Fruit fly (Drosophila melanogaster) whole organism, embryonic: ENCODE data around the gene CG14410.
A peak's percentile ranks its signal among the peaks of the same experiment; 100 is the strongest.

ENCODE experiments used
- Atf3 ChIP-seq: fragments of 200-800 bp; sonication (Bioruptor generic); optimal IDR thresholded peaks from 3 replicates; lab custom pipeline; 2016; ENCODE audit warnings: missing biosample characterization, missing genetic modification characterization
- CG10565 ChIP-seq: fragments of 200-800 bp; sonication (Bioruptor generic); optimal IDR thresholded peaks from 3 replicates; lab custom pipeline; 2016; ENCODE audit warnings: missing biosample characterization, mild to moderate bottlenecking, missing genetic modification characterization
- CG11247 ChIP-seq: fragments of 200-800 bp; sonication (Bioruptor generic); IDR thresholded peaks from 2 replicates; pipeline ENCODE4 v1.3.6; 2022; ENCODE audit warnings: missing biosample characterization, missing genetic modification characterization
- CG11504 ChIP-seq: fragments of 200-800 bp; sonication (Bioruptor generic); optimal IDR thresholded peaks from 3 replicates; lab custom pipeline; 2019; ENCODE audit warnings: missing biosample characterization, mild to moderate bottlenecking, missing genetic modification characterization, moderate library complexity
- CG12299 ChIP-seq: fragments of 200-800 bp; sonication (Bioruptor generic); optimal IDR thresholded peaks from 2 replicates; lab custom pipeline; 2018; ENCODE audit warnings: missing biosample characterization, mild to moderate bottlenecking, missing genetic modification characterization
- CG13624 ChIP-seq: fragments of 200-800 bp; sonication (Bioruptor generic); optimal IDR thresholded peaks from 2 replicates; lab custom pipeline; 2016; ENCODE audit warnings: missing biosample characterization, missing genetic modification characterization
- CG13775 ChIP-seq: fragments of 200-800 bp; sonication (Bioruptor generic); optimal IDR thresholded peaks from 3 replicates; lab custom pipeline; 2017; ENCODE audit warnings: missing biosample characterization, mild to moderate bottlenecking, missing genetic modification characterization
- CG14441 ChIP-seq: fragments of 200-800 bp; sonication (Bioruptor generic); IDR thresholded peaks from 2 replicates; pipeline ENCODE4 v1.3.6; 2022; ENCODE audit warnings: missing biosample characterization, missing genetic modification characterization
- CG15514 ChIP-seq: fragments of 200-800 bp; sonication (Bioruptor generic); optimal IDR thresholded peaks from 3 replicates; lab custom pipeline; 2017; ENCODE audit warnings: missing biosample characterization, missing genetic modification characterization, mild to moderate bottlenecking, moderate library complexity, missing genetic modification reagents
- CG3847 ChIP-seq: fragments of 200-800 bp; sonication (Bioruptor generic); IDR thresholded peaks from 2 replicates; pipeline ENCODE4 v1.3.6; 2022; ENCODE audit warnings: missing biosample characterization, missing genetic modification characterization
- CG4424 ChIP-seq: fragments of 200-800 bp; sonication (Bioruptor generic); optimal IDR thresholded peaks from 3 replicates; lab custom pipeline; 2016; ENCODE audit warnings: missing biosample characterization, missing genetic modification characterization
- CG4820 ChIP-seq: fragments of 200-800 bp; sonication (Bioruptor generic); optimal IDR thresholded peaks from 3 replicates; lab custom pipeline; 2016; ENCODE audit warnings: missing biosample characterization, missing genetic modification characterization
- CG6175 ChIP-seq: fragments of 200-800 bp; sonication (Bioruptor generic); IDR thresholded peaks from 3 replicates; pipeline ENCODE4 v1.3.6; 2022; ENCODE audit warnings: missing biosample characterization, missing genetic modification characterization
- CG7357 ChIP-seq: fragments of 200-800 bp; sonication (Bioruptor generic); IDR thresholded peaks from 3 replicates; pipeline ENCODE4 v1.3.6; 2022; ENCODE audit warnings: missing biosample characterization, missing genetic modification characterization
- CG8089 ChIP-seq: fragments of 200-800 bp; sonication (Bioruptor generic); optimal IDR thresholded peaks from 3 replicates; lab custom pipeline; 2016; ENCODE audit warnings: missing biosample characterization, missing genetic modification characterization
- CG8359 ChIP-seq: fragments of 200-800 bp; sonication (Bioruptor generic); optimal IDR thresholded peaks from 2 replicates; lab custom pipeline; 2017; ENCODE audit warnings: missing biosample characterization, mild to moderate bottlenecking, missing genetic modification characterization, borderline replicate concordance
- CG9932 ChIP-seq: fragments of 200-800 bp; sonication (Bioruptor generic); IDR thresholded peaks from 2 replicates; pipeline ENCODE4 v1.3.6; 2022; ENCODE audit warnings: missing biosample characterization, missing genetic modification characterization
- ERR ChIP-seq: fragments of 200-800 bp; sonication (Bioruptor generic); optimal IDR thresholded peaks from 2 replicates; lab custom pipeline; 2016; ENCODE audit warnings: missing biosample characterization, missing genetic modification characterization
- Eip74EF ChIP-seq, 2 experiments: fragments of 200-800 bp in 1 of 2; fragments of >200 bp in 1 of 2; sonication (Bioruptor generic) in 1 of 2; optimal IDR thresholded peaks; 2 replicates each; lab custom pipeline; 2017 to 2019; ENCODE audit warnings: missing biosample characterization in 2 of 2, missing genetic modification characterization in 2 of 2, mild to moderate bottlenecking in 1 of 2, moderate library complexity in 1 of 2
- Fer1 ChIP-seq: fragments of 200-800 bp; sonication (Bioruptor generic); optimal IDR thresholded peaks from 2 replicates; lab custom pipeline; 2017; ENCODE audit warnings: missing biosample characterization, mild to moderate bottlenecking, missing genetic modification characterization
- Gsc ChIP-seq: fragments of 200-800 bp; sonication (Bioruptor generic); IDR thresholded peaks from 2 replicates; pipeline ENCODE4 v1.3.6; 2022; ENCODE audit warnings: missing biosample characterization, missing genetic modification characterization
- HLH54F ChIP-seq: fragments of 200-800 bp; sonication (Bioruptor generic); optimal IDR thresholded peaks from 3 replicates; lab custom pipeline; 2016; ENCODE audit warnings: missing biosample characterization, missing genetic modification characterization
- Hr39 ChIP-seq: fragments of >200 bp; optimal IDR thresholded peaks from 2 replicates; lab custom pipeline; 2017
- Kr ChIP-seq: fragments of 200-800 bp; sonication (Bioruptor generic); optimal IDR thresholded peaks from 2 replicates; lab custom pipeline; 2017; ENCODE audit warnings: missing biosample characterization, mild to moderate bottlenecking, missing genetic modification characterization
- NFAT ChIP-seq: fragments of 200-800 bp; sonication (Bioruptor generic); IDR thresholded peaks from 2 replicates; pipeline ENCODE4 v1.3.6; 2022; ENCODE audit warnings: missing biosample characterization, missing genetic modification characterization
- Neu2 ChIP-seq: fragments of 200-800 bp; sonication (Bioruptor generic); optimal IDR thresholded peaks from 3 replicates; lab custom pipeline; 2016; ENCODE audit warnings: missing biosample characterization, missing genetic modification characterization, borderline replicate concordance
- Rfx ChIP-seq: fragments of 200-800 bp; sonication (Bioruptor generic); IDR thresholded peaks from 2 replicates; pipeline ENCODE4 v1.3.6; 2022; ENCODE audit warnings: missing biosample characterization, missing genetic modification characterization
- Side ChIP-seq: fragments of 200-800 bp; sonication (Bioruptor generic); optimal IDR thresholded peaks from 2 replicates; lab custom pipeline; 2016; ENCODE audit warnings: missing biosample characterization, missing genetic modification characterization
- Sox100B ChIP-seq: fragments of 200-800 bp; sonication (Bioruptor generic); optimal IDR thresholded peaks from 3 replicates; lab custom pipeline; 2018; ENCODE audit warnings: missing biosample characterization, mild to moderate bottlenecking, missing genetic modification characterization
- Sry-δ ChIP-seq: fragments of 200-800 bp; sonication (Bioruptor generic); optimal IDR thresholded peaks from 2 replicates; lab custom pipeline; 2016; ENCODE audit warnings: missing biosample characterization, missing genetic modification characterization
- ftz-f1 ChIP-seq: fragments of 200-800 bp; sonication (Bioruptor generic); optimal IDR thresholded peaks from 2 replicates; lab custom pipeline; 2016; ENCODE audit warnings: missing biosample characterization, missing genetic modification characterization
- gce ChIP-seq: fragments of 200-800 bp; sonication (Bioruptor generic); IDR thresholded peaks from 3 replicates; pipeline ENCODE4 v1.3.6; 2022; ENCODE audit warnings: missing biosample characterization, missing genetic modification characterization
- ham ChIP-seq: fragments of 200-800 bp; sonication (Bioruptor generic); IDR thresholded peaks from 2 replicates; pipeline ENCODE4 v1.3.6; 2022; ENCODE audit warnings: missing biosample characterization, missing genetic modification characterization
- insv ChIP-seq, 2 experiments: fragments of 200-800 bp; sonication (Bioruptor generic); optimal IDR thresholded peaks; 3 replicates each; lab custom pipeline; 2016 to 2018; ENCODE audit warnings: missing biosample characterization in 2 of 2, missing genetic modification characterization in 2 of 2
- kay ChIP-seq: fragments of 200-800 bp; sonication (Bioruptor generic); optimal IDR thresholded peaks from 2 replicates; lab custom pipeline; 2016; ENCODE audit warnings: missing biosample characterization, missing genetic modification characterization
- kni ChIP-seq: fragments of 200-800 bp; sonication (Bioruptor generic); optimal IDR thresholded peaks from 3 replicates; lab custom pipeline; 2017; ENCODE audit warnings: mild to moderate bottlenecking, missing biosample characterization, missing genetic modification reagents, missing genetic modification characterization
- maf-S ChIP-seq: fragments of 200-800 bp; sonication (Bioruptor generic); optimal IDR thresholded peaks from 2 replicates; lab custom pipeline; 2016; ENCODE audit warnings: missing biosample characterization, missing genetic modification characterization
- p53 ChIP-seq: fragments of 200-800 bp; sonication (Bioruptor generic); optimal IDR thresholded peaks from 2 replicates; lab custom pipeline; 2016; ENCODE audit warnings: missing biosample characterization, missing genetic modification characterization
- pb ChIP-seq: fragments of 200-800 bp; sonication (Bioruptor generic); optimal IDR thresholded peaks from 3 replicates; lab custom pipeline; 2016; ENCODE audit warnings: missing biosample characterization, missing genetic modification characterization
- pum ChIP-seq: fragments of 200-800 bp; sonication (Bioruptor generic); optimal IDR thresholded peaks from 2 replicates; lab custom pipeline; 2016; ENCODE audit warnings: missing biosample characterization, missing genetic modification characterization
- rib ChIP-seq: fragments of 200-800 bp; sonication (Bioruptor generic); IDR thresholded peaks from 2 replicates; pipeline ENCODE4 v1.3.6; 2022; ENCODE audit warnings: missing biosample characterization, missing genetic modification characterization
- sens ChIP-seq: fragments of 200-800 bp; sonication (Bioruptor generic); peaks from one replicate; lab custom pipeline; 2016; ENCODE audit warnings: missing biosample characterization, missing genetic modification characterization
- tll ChIP-seq, 2 experiments: fragments of 200-800 bp in 1 of 2; fragments of >200 bp in 1 of 2; sonication (Bioruptor generic) in 1 of 2; optimal IDR thresholded peaks; 2 replicates each; lab custom pipeline; 2017 to 2019; ENCODE audit warnings: missing biosample characterization in 2 of 2, missing genetic modification characterization in 2 of 2, mild to moderate bottlenecking in 1 of 2, moderate library complexity in 1 of 2
- tna ChIP-seq: fragments of 200-800 bp; sonication (Bioruptor generic); IDR thresholded peaks from 2 replicates; pipeline ENCODE4 v1.3.6; 2022; ENCODE audit warnings: missing biosample characterization, missing genetic modification characterization; ENCODE audit not compliant: partially characterized antibody
- trem ChIP-seq: fragments of 200-800 bp; optimal IDR thresholded peaks from 3 replicates; lab custom pipeline; 2019; ENCODE audit warnings: missing biosample characterization, mild to moderate bottlenecking, missing genetic modification characterization, moderate library complexity
- twi ChIP-seq: fragments of 200-800 bp; optimal IDR thresholded peaks from 2 replicates; lab custom pipeline; 2019; ENCODE audit warnings: missing biosample characterization, mild to moderate bottlenecking, missing genetic modification characterization, moderate library complexity
- tx ChIP-seq: fragments of 200-800 bp; sonication (Bioruptor generic); optimal IDR thresholded peaks from 2 replicates; lab custom pipeline; 2016; ENCODE audit warnings: missing biosample characterization, missing genetic modification characterization
- vfl ChIP-seq: fragments of 200-800 bp; sonication (Bioruptor generic); optimal IDR thresholded peaks from 2 replicates; lab custom pipeline; 2016; ENCODE audit warnings: missing biosample characterization, missing genetic modification characterization
- vnd ChIP-seq: fragments of 200-800 bp; sonication (Bioruptor generic); IDR thresholded peaks from 3 replicates; pipeline ENCODE4 v1.3.6; 2022; ENCODE audit warnings: missing biosample characterization, missing genetic modification characterization; ENCODE audit not compliant: partially characterized antibody
- z ChIP-seq: fragments of 200-800 bp; sonication (Bioruptor generic); IDR thresholded peaks from 3 replicates; pipeline ENCODE4 v1.3.6; 2022; ENCODE audit warnings: missing biosample characterization, missing genetic modification characterization
- zfh2 ChIP-seq: fragments of 200-800 bp; sonication (Bioruptor generic); optimal IDR thresholded peaks from 2 replicates; lab custom pipeline; 2016; ENCODE audit warnings: missing biosample characterization, missing genetic modification characterization

Gene CG14410

DNA sequence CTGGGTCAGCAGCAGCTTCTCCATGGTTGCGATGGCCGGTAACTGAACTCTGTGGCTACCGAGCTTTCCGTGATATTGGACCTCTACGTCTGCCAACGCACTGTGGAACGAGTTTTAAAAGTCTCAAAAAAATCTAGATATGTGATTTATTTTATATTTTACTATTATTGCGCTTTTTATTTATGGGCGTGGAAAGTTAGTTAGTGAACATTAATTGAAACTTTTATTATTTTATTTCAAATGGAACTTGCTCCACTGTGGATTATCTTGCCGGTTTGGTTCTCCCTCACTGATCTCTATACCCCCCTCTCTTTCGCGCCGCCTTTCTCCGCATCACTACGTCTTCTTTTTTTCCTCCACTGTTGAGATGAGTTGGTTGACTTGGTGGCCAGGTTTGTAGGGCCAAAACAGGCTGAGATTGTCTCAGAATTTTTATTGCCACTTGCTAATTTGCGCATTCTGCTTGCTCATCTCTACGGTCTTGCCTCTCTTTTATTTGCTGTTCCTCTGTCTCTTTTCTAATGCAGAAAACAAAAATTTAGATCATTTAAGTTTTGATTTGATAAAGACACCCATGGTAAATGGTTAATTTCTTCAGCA is 12.3 kb downstream of the CG14410 start, which contains the start of gene CG9522 (continued):
- TF ChIP-seq Sry-δ (GFP tag; lab: Kevin White, UChicago) (peak; percentile 3), Atf3 (GFP tag; lab: Kevin White, UChicago) (no peak), insv (GFP tag; optimal IDR thresholded peaks at IDR 0.05; lab: Kevin White, UChicago) (no peak), zfh2 (GFP tag; lab: Kevin White, UChicago) (peak; percentile 3), CG9932 (GFP tag; lab: Robert Waterston, UW) (peak; percentile 68), Hr39 (no peak), CG12299 (tag; lab: Kevin White, UChicago) (peak; percentile 33), CG10565 (GFP tag; lab: Kevin White, UChicago) (no peak), CG4820 (GFP tag; lab: Kevin White, UChicago) (peak; percentile 75), CG7357 (GFP tag; lab: Robert Waterston, UW) (peak; percentile 53; the same call in 2 of the 3 replicates), Gsc (GFP tag; lab: Robert Waterston, UW) (peak; percentile 22; the same call in 1 of the 2 replicates), NFAT (peak; percentile 49; the same call in 1 of the 2 replicates), CG3847 (GFP tag; lab: Robert Waterston, UW) (peak; percentile 59), Rfx (GFP tag; lab: Robert Waterston, UW) (peak; percentile 76), vnd (GFP tag; lab: Robert Waterston, UW) (no peak), pb (GFP tag; lab: Kevin White, UChicago) (no peak), CG4424 (GFP tag; lab: Kevin White, UChicago) (peak; percentile 77), ftz-f1 (GFP tag; lab: Kevin White, UChicago) (no peak), z (GFP tag; lab: Robert Waterston, UW) (no peak), kni (GFP tag; lab: Kevin White, UChicago) (no peak), Neu2 (GFP tag; lab: Kevin White, UChicago) (no peak), CG15514 (GFP tag; lab: Kevin White, UChicago) (peak; percentile 45), Eip74EF (GFP tag; optimal IDR thresholded peaks at IDR 0.05; lab: Kevin White, UChicago) (peak in 1 of 2 experiments; percentile 55), CG14441 (GFP tag; lab: Robert Waterston, UW) (peak; percentile 39; the same call in 1 of the 2 replicates), Sox100B (GFP tag; lab: Kevin White, UChicago) (peak; percentile 42), twi (tag; lab: Kevin White, UChicago) (peak; percentile 40), Fer1 (peak; percentile 69), CG8089 (GFP tag; lab: Kevin White, UChicago) (no peak), CG11504 (tag; lab: Kevin White, UChicago) (peak; percentile 76), CG6175 (GFP tag; lab: Robert Waterston, UW) (no peak), vfl (GFP tag; lab: Kevin White, UChicago) (no peak), CG13775 (GFP tag; lab: Kevin White, UChicago) (peak; percentile 55), pum (GFP tag; lab: Kevin White, UChicago) (peak; percentile 29), gce (peak; percentile 67; the same call in 2 of the 3 replicates), rib (GFP tag; lab: Robert Waterston, UW) (0 out of 2 replicates have a peak, but pooled peaks have one; percentile 17), ham (GFP tag; lab: Robert Waterston, UW) (no peak), maf-S (peak; percentile 37), tx (GFP tag; lab: Kevin White, UChicago) (peak; percentile 4), tll (GFP tag; optimal IDR thresholded peaks at IDR 0.05; lab: Kevin White, UChicago) (no peak), CG13624 (peak; percentile 7), sens (GFP tag; lab: Kevin White, UChicago) (peak; percentile 92), Side (peak; percentile 6), Kr (GFP tag; lab: Kevin White, UChicago) (no peak), trem (tag; lab: Kevin White, UChicago) (peak; percentile 68), ERR (GFP tag; lab: Kevin White, UChicago) (peak; percentile 20), p53 (GFP tag; lab: Kevin White, UChicago) (no peak), kay (GFP tag; lab: Kevin White, UChicago) (no peak), tna (GFP tag; lab: Robert Waterston, UW) (no peak), CG8359 (no peak), HLH54F (GFP tag; lab: Kevin White, UChicago) (no peak), CG11247 (peak; percentile 47; the same call in 1 of the 2 replicates)
